Worm (Caenorhabditis elegans): ENCODE results near the gene C35B1.7.

- no peak for TF ChIP-seq ces-1 (GFP tag; optimal IDR thresholded peaks at IDR 0.05)
- no peak for TF ChIP-seq aly-2 (tag; optimal IDR thresholded peaks at IDR 0.05)
- no peak for TF ChIP-seq lsy-2 (tag; optimal IDR thresholded peaks at IDR 0.05)
- no peak for TF ChIP-seq snpc-1.2 (GFP tag; IDR thresholded peaks at IDR 0.05)
- no peak for TF ChIP-seq ceh-32 (tag; optimal IDR thresholded peaks at IDR 0.05; ENCODE audit: poor library complexity)
- no peak for TF ChIP-seq mdl-1 (tag; optimal IDR thresholded peaks at IDR 0.05)
- no peak for TF ChIP-seq ama-1 (optimal IDR thresholded peaks at IDR 0.05)
- no peak for TF ChIP-seq lin-13 (GFP tag; optimal IDR thresholded peaks at IDR 0.05)
- TF ChIP-seq hlh-30 (tag; optimal IDR thresholded peaks at IDR 0.05; ENCODE audit: insufficient read depth): no peak
- TF ChIP-seq lin-29 (GFP tag; IDR thresholded peaks at IDR 0.05): no peak
- no peak for TF ChIP-seq daf-19 (GFP tag; conservative IDR thresholded peaks at IDR 0.05)
- TF ChIP-seq zag-1 (tag; optimal IDR thresholded peaks at IDR 0.05): no peak
- no peak for TF ChIP-seq fos-1 (tag; optimal IDR thresholded peaks at IDR 0.05)
- no peak for TF ChIP-seq F49E8.2 (tag; optimal IDR thresholded peaks at IDR 0.05; ENCODE audit: borderline replicate concordance)
These were observed 12.2 kb downstream of the C35B1.7 start for ce11 chrIV:4121055-4121454.
